Worm (Caenorhabditis elegans) whole organism, young adult: ENCODE results near the gene K09F6.7.
A peak's percentile ranks its signal among the peaks of the same experiment; 100 is the strongest.

Source experiments
- B0261.1 ChIP-seq: sonication (generic microtip); optimal IDR thresholded peaks from 2 replicates; lab custom pipeline; 2016; ENCODE audit warnings: mild to moderate bottlenecking, missing genetic modification characterization, moderate library complexity, missing compliant biosample characterization
- F22D6.2 ChIP-seq: sonication (generic microtip); optimal IDR thresholded peaks from 2 replicates; lab custom pipeline; 2016; ENCODE audit warnings: mild to moderate bottlenecking, missing genetic modification characterization, missing compliant biosample characterization
- F49E8.2 ChIP-seq: sonication (generic microtip); optimal IDR thresholded peaks from 3 replicates; lab custom pipeline; 2017; ENCODE audit warnings: missing genetic modification characterization, mild to moderate bottlenecking, missing compliant biosample characterization, antibody characterized with exemption, moderate library complexity; ENCODE audit not compliant: insufficient read depth
- F57C9.4 ChIP-seq: sonication (generic microtip); optimal IDR thresholded peaks from 2 replicates; lab custom pipeline; 2017; ENCODE audit warnings: mild to moderate bottlenecking, missing genetic modification characterization, missing compliant biosample characterization
- K11D2.4 ChIP-seq: fragments of 200-800 bp; sonication (Bioruptor generic); IDR thresholded peaks from 2 replicates; pipeline ENCODE4 v1.3.6; 2022; ENCODE audit warnings: missing genetic modification reagents, missing genetic modification characterization, missing compliant biosample characterization
- T26A5.8 ChIP-seq: sonication (generic microtip); optimal IDR thresholded peaks from 2 replicates; lab custom pipeline; 2016; ENCODE audit warnings: missing genetic modification characterization, missing compliant biosample characterization
- Y67H2A.10 ChIP-seq: fragments of 200-800 bp; sonication (Bioruptor generic); conservative IDR thresholded peaks from 2 replicates; pipeline ENCODE4 v1.3.6; 2022; ENCODE audit warnings: missing genetic modification reagents, missing genetic modification characterization, missing compliant biosample characterization
- Y79H2A.3 ChIP-seq: fragments of 200-800 bp; sonication (Bioruptor generic); conservative IDR thresholded peaks from 2 replicates; pipeline ENCODE4 v1.3.6; 2022; ENCODE audit warnings: missing genetic modification reagents, missing genetic modification characterization, missing compliant biosample characterization
- Y95B8A.8 ChIP-seq: fragments of 200-800 bp; sonication (Bioruptor generic); IDR thresholded peaks from 2 replicates; pipeline ENCODE4 v1.3.6; 2022; ENCODE audit warnings: missing genetic modification reagents, missing genetic modification characterization, missing compliant biosample characterization
- bed-1 ChIP-seq: fragments of 200-800 bp; sonication (Bioruptor generic); IDR thresholded peaks from 2 replicates; pipeline ENCODE4 v1.3.6; 2022; ENCODE audit warnings: missing genetic modification reagents, missing genetic modification characterization, missing compliant biosample characterization
- cebp-2 ChIP-seq: fragments of 200-800 bp; sonication (Bioruptor generic); IDR thresholded peaks from 2 replicates; pipeline ENCODE4 v1.3.6; 2022; ENCODE audit warnings: missing genetic modification characterization, missing compliant biosample characterization
- chd-7 ChIP-seq: sonication (generic microtip); optimal IDR thresholded peaks from 2 replicates; lab custom pipeline; 2016; ENCODE audit warnings: mild to moderate bottlenecking, missing genetic modification characterization, moderate library complexity, missing compliant biosample characterization
- die-1 ChIP-seq: sonication (generic microtip); optimal IDR thresholded peaks from 2 replicates; lab custom pipeline; 2016; ENCODE audit warnings: missing genotype, mild to moderate bottlenecking, missing genetic modification characterization, missing compliant biosample characterization
- dox-1 ChIP-seq: fragments of 200-800 bp; sonication (Bioruptor generic); IDR thresholded peaks from 2 replicates; pipeline ENCODE4 v1.3.6; 2022; ENCODE audit warnings: missing genetic modification reagents, missing genetic modification characterization, missing compliant biosample characterization
- efl-1 ChIP-seq: fragments of 150-350 bp; optimal IDR thresholded peaks from 2 replicates; lab custom pipeline; 2014; ENCODE audit warnings: missing biosample characterization, missing genetic modification reagents, missing genetic modification characterization
- egl-44 ChIP-seq: fragments of 200-800 bp; sonication (Bioruptor generic); IDR thresholded peaks from 2 replicates; pipeline ENCODE4 v1.3.6; 2022; ENCODE audit warnings: missing genetic modification reagents, missing genetic modification characterization, missing compliant biosample characterization
- egrh-3 ChIP-seq: fragments of 200-800 bp; sonication (Bioruptor generic); IDR thresholded peaks from 2 replicates; pipeline ENCODE4 v1.3.6; 2022; ENCODE audit warnings: missing genetic modification reagents, missing genetic modification characterization, missing compliant biosample characterization
- him-1 ChIP-seq: sonication (generic microtip); optimal IDR thresholded peaks from 2 replicates; lab custom pipeline; 2016; ENCODE audit warnings: missing genotype, missing genetic modification reagents, missing genetic modification characterization, missing compliant biosample characterization
- hlh-12 ChIP-seq: sonication (generic microtip); optimal IDR thresholded peaks from 2 replicates; lab custom pipeline; 2016; ENCODE audit warnings: missing genetic modification characterization, missing compliant biosample characterization
- hmg-20 ChIP-seq: fragments of 200-800 bp; sonication (Bioruptor generic); IDR thresholded peaks from 2 replicates; pipeline ENCODE4 v1.3.6; 2022; ENCODE audit warnings: missing genetic modification reagents, missing genetic modification characterization, missing compliant biosample characterization
- let-526 ChIP-seq: fragments of 200-800 bp; sonication (Bioruptor generic); IDR thresholded peaks from 2 replicates; pipeline ENCODE4 v1.3.6; 2022; ENCODE audit warnings: missing genetic modification reagents, missing genetic modification characterization, missing compliant biosample characterization
- lir-1 ChIP-seq: fragments of 200-800 bp; sonication (Bioruptor generic); conservative IDR thresholded peaks from 2 replicates; pipeline ENCODE4 v1.3.6; 2022; ENCODE audit warnings: missing genetic modification reagents, missing genetic modification characterization, missing compliant biosample characterization
- lsy-27 ChIP-seq: sonication (generic microtip); optimal IDR thresholded peaks from 2 replicates; lab custom pipeline; 2017; ENCODE audit warnings: missing genetic modification characterization, mild to moderate bottlenecking, missing compliant biosample characterization, antibody characterized with exemption, missing genotype, borderline replicate concordance; ENCODE audit not compliant: insufficient read depth
- madf-3 ChIP-seq: fragments of 200-800 bp; sonication (Bioruptor generic); IDR thresholded peaks from 2 replicates; pipeline ENCODE4 v1.3.6; 2022; ENCODE audit warnings: missing genetic modification reagents, missing genetic modification characterization, missing compliant biosample characterization
- mes-4 ChIP-seq: sonication (generic microtip); optimal IDR thresholded peaks from 2 replicates; lab custom pipeline; 2016; ENCODE audit warnings: missing genotype, missing genetic modification characterization, missing compliant biosample characterization
- nfya-1 ChIP-seq: sonication (generic microtip); optimal IDR thresholded peaks from 2 replicates; lab custom pipeline; 2017; ENCODE audit warnings: antibody characterized with exemption, missing compliant biosample characterization, missing genetic modification characterization, borderline replicate concordance; ENCODE audit not compliant: insufficient read depth
- nfya-2 ChIP-seq: fragments of 200-800 bp; sonication (Bioruptor generic); IDR thresholded peaks from 2 replicates; pipeline ENCODE4 v1.3.6; 2022; ENCODE audit warnings: missing genetic modification reagents, missing genetic modification characterization, missing compliant biosample characterization
- nhr-27 ChIP-seq: fragments of 200-800 bp; sonication (Bioruptor generic); optimal IDR thresholded peaks from 2 replicates; lab custom pipeline; 2018; ENCODE audit warnings: mild to moderate bottlenecking, missing genetic modification characterization, moderate library complexity, missing compliant biosample characterization
- nhr-80 ChIP-seq: sonication (generic microtip); optimal IDR thresholded peaks from 2 replicates; lab custom pipeline; 2016; ENCODE audit warnings: missing genetic modification characterization, missing compliant biosample characterization
- repo-1 ChIP-seq: sonication (generic microtip); optimal IDR thresholded peaks from 2 replicates; lab custom pipeline; 2017; ENCODE audit warnings: mild to moderate bottlenecking, missing genetic modification characterization, missing compliant biosample characterization
- rpc-1 ChIP-seq, 2 experiments: fragments of 150-350 bp in 1 of 2; sonication (generic microtip) in 1 of 2; optimal IDR thresholded peaks; 2 replicates each; lab custom pipeline; 2014 to 2018; ENCODE audit warnings: missing biosample characterization in 1 of 2, missing genetic modification characterization in 1 of 2, missing genetic modification reagents in 1 of 2, missing genotype in 1 of 2
- snpc-4 ChIP-seq, 5 experiments: fragments of 150-350 bp in 1 of 5; sonication (generic microtip) in 4 of 5; optimal IDR thresholded peaks; 2 replicates each; lab custom pipeline; 2014 to 2018; ENCODE audit warnings: missing genetic modification characterization in 5 of 5, missing biosample characterization in 3 of 5, antibody characterized with exemption in 2 of 5, mild to moderate bottlenecking in 2 of 5, missing compliant biosample characterization in 2 of 5, missing genotype in 2 of 5, moderate library complexity in 2 of 5, missing genetic modification reagents in 1 of 5
- somi-1 ChIP-seq: fragments of 200-800 bp; sonication (Bioruptor generic); optimal IDR thresholded peaks from 2 replicates; lab custom pipeline; 2018; ENCODE audit warnings: mild to moderate bottlenecking, missing genetic modification characterization, missing compliant biosample characterization
- sptf-2 ChIP-seq: fragments of 200-800 bp; sonication (Bioruptor generic); optimal IDR thresholded peaks from 2 replicates; lab custom pipeline; 2018; ENCODE audit warnings: mild to moderate bottlenecking, missing genetic modification characterization, missing compliant biosample characterization
- tbp1 ChIP-seq: fragments of 200-800 bp; sonication (Bioruptor generic); optimal IDR thresholded peaks from 2 replicates; lab custom pipeline; 2018; ENCODE audit warnings: mild to moderate bottlenecking, missing genetic modification characterization, missing compliant biosample characterization
- tbx-9 ChIP-seq: sonication (generic microtip); optimal IDR thresholded peaks from 2 replicates; lab custom pipeline; 2016; ENCODE audit warnings: borderline replicate concordance, missing genetic modification characterization, inconsistent platforms, missing compliant biosample characterization
- tlf-1 ChIP-seq: fragments of 200-800 bp; sonication (Bioruptor generic); optimal IDR thresholded peaks from 2 replicates; lab custom pipeline; 2018; ENCODE audit warnings: mild to moderate bottlenecking, missing genetic modification characterization, missing compliant biosample characterization
- unc-130 ChIP-seq: sonication (generic microtip); optimal IDR thresholded peaks from 2 replicates; lab custom pipeline; 2016; ENCODE audit warnings: missing genetic modification reagents, missing genetic modification characterization, missing compliant biosample characterization
- xnd-1 ChIP-seq: sonication (generic microtip); optimal IDR thresholded peaks from 2 replicates; lab custom pipeline; 2016; ENCODE audit warnings: missing genotype, missing genetic modification reagents, missing genetic modification characterization, missing compliant biosample characterization
- zfh-2 ChIP-seq: fragments of 200-800 bp; sonication (Bioruptor generic); conservative IDR thresholded peaks from 2 replicates; pipeline ENCODE4 v1.3.6; 2022; ENCODE audit warnings: missing genetic modification reagents, missing genetic modification characterization, missing compliant biosample characterization
- ztf-25 ChIP-seq: fragments of 200-800 bp; sonication (Bioruptor generic); IDR thresholded peaks from 2 replicates; pipeline ENCODE4 v1.3.6; 2022; ENCODE audit warnings: missing genetic modification reagents, missing genetic modification characterization, missing compliant biosample characterization
- ztf-28 ChIP-seq: fragments of 200-800 bp; sonication (Bioruptor generic); IDR thresholded peaks from 2 replicates; pipeline ENCODE4 v1.3.6; 2022; ENCODE audit warnings: missing genetic modification reagents, missing genetic modification characterization, missing compliant biosample characterization
- ztf-3 ChIP-seq: fragments of 200-800 bp; sonication (Bioruptor generic); optimal IDR thresholded peaks from 2 replicates; lab custom pipeline; 2018; ENCODE audit warnings: mild to moderate bottlenecking, missing genetic modification characterization, missing compliant biosample characterization
- ztf-6 ChIP-seq: fragments of 200-800 bp; sonication (Bioruptor generic); IDR thresholded peaks from 2 replicates; pipeline ENCODE4 v1.3.6; 2022; ENCODE audit warnings: missing genetic modification reagents, missing genetic modification characterization, missing compliant biosample characterization

The K09F6.7 gene

DNA sequence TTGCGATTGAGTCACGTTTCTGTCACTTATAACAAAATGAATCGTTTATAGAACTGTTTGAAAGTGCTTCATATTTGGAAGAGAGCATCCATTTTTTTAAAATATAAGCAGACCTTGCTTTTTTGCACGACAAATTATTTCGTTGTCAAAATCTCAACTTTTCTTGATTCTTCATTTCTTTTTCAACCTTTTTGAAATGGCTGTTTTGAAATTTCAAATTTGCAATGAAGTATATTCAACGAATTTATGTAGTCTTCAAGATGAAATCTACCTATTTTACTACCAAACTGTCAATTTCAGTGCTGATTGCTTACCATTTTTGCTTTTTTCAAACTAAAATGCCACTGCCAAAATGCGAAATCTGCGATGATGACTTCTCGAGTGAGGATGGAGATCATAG is 14.8 kb upstream of the K09F6.7 start, which contains the start of gene B0281.3:
TSS of gene B0281.3 (plus strand) at position 301 of the 400 bp plus-strand sequence.
- TF ChIP-seq egrh-3 (GFP tag; lab: Robert Waterston, UW) (no peak), mes-4 (no peak), ztf-3 (no peak), chd-7 (tag; lab: Kevin White, UChicago) (no peak), Y79H2A.3 (GFP tag; lab: Robert Waterston, UW) (no peak), F22D6.2 (no peak), him-1 (tag; lab: Kevin White, UChicago) (no peak), repo-1 (tag; lab: Kevin White, UChicago) (no peak), nhr-27 (tag; lab: Kevin White, UChicago) (no peak), F57C9.4 (tag; lab: Kevin White, UChicago) (no peak), hlh-12 (tag; lab: Kevin White, UChicago) (no peak), somi-1 (GFP tag; lab: Kevin White, UChicago) (no peak), F49E8.2 (no peak), let-526 (GFP tag; lab: Robert Waterston, UW) (no peak), snpc-4 (GFP tag; optimal IDR thresholded peaks at IDR 0.05; lab: Kevin White, UChicago) (no peak), snpc-4 (tag; optimal IDR thresholded peaks at IDR 0.05; lab: Kevin White, UChicago) (no peak), ztf-25 (GFP tag; lab: Robert Waterston, UW) (no peak), tlf-1 (GFP tag; lab: Kevin White, UChicago) (no peak), nfya-2 (no peak), dox-1 (GFP tag; lab: Robert Waterston, UW) (no peak), tbx-9 (no peak)

DNA sequence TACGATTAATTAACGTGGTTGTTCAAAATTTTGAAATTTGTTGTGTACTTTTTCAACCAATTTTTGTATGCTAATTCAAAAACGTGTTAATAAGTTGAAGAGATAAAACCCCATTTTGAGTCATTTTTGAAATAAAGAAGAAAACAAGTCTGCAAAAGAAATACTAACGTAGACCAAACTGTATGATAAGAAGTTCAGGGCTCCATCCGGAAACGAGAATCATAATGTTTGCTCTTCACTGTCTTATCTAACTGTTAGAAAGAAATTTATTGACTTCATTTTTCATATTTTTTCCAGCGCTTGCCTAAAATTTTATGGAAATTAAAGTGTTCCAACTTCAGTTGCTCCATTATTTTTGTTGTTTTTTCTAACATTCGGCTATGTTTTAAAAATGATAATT is 13.6 kb upstream of the K09F6.7 start:
- TF ChIP-seq unc-130 (GFP tag; lab: Kevin White, UChicago) (no peak), nhr-80 (peak; percentile 62)

DNA sequence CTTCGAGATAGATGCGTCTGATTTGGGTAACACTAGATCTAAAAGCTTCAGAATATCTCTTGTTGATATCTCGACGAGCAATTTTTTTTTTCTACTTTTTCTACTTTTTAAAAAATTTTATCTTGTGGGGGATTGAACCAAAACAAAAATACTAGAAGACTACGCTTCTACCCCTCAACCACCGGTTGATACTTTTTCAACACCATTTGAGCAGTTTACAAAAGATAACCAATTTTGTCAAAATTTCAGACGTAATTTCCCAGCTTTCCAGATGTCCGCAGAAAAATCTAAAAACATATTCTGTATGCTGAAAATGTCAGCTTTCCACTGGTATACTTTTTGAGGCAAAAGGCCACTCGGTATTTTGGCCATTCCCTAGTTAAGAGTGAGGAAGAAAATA is 12.6 kb upstream of the K09F6.7 start:
- TF ChIP-seq T26A5.8 (tag; lab: Kevin White, UChicago) (no peak), lsy-27 (tag; lab: Kevin White, UChicago) (no peak), bed-1 (GFP tag; lab: Robert Waterston, UW) (no peak), xnd-1 (tag; lab: Kevin White, UChicago) (no peak), snpc-4 (GFP tag; optimal IDR thresholded peaks at IDR 0.05; lab: Kevin White, UChicago) (no peak), snpc-4 (tag; optimal IDR thresholded peaks at IDR 0.05; lab: Kevin White, UChicago) (no peak), ztf-6 (GFP tag; lab: Robert Waterston, UW) (no peak), Y67H2A.10 (GFP tag; lab: Robert Waterston, UW) (no peak), let-526 (GFP tag; lab: Robert Waterston, UW) (no peak), B0261.1 (peak; percentile 54), tbp1 (GFP tag; lab: Kevin White, UChicago) (peak; percentile 86), rpc-1 (optimal IDR thresholded peaks at IDR 0.05; lab: Kevin White, UChicago) (peak; percentile 46), rpc-1 (tag; optimal IDR thresholded peaks at IDR 0.05; lab: Kevin White, UChicago) (peak; percentile 70)

DNA sequence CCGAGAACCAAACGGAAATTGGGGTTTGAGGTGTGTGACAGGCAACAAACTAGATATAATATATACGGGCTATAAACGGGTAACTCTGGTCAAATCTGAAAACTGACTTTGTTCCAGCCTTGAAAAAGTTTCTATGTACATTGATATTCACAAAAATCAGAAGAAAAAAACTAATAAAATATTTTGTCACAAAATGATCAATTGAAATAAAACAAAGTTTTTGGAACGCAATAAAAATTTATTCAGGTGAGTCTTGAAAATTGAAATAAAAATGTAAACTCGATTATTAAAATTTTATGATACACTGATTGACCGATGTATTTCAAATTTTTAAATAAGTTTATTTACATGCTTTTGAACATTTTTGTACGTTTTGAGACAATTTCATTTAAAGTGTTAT is 10.4 kb upstream of the K09F6.7 start, which contains the start of gene B0281.6:
TSS of gene B0281.6 (minus strand) at position 101 of the 400 bp plus-strand sequence.
- no peak for TF ChIP-seq cebp-2
- no peak for TF ChIP-seq K11D2.4 (GFP tag; lab: Robert Waterston, UW)
- no peak for TF ChIP-seq zfh-2 (GFP tag; lab: Robert Waterston, UW)
- TF ChIP-seq die-1 (tag; lab: Kevin White, UChicago), result no peak
- no peak for TF ChIP-seq nfya-1 (tag; lab: Kevin White, UChicago)
- no peak for TF ChIP-seq ztf-28 (GFP tag; lab: Robert Waterston, UW)
- TF ChIP-seq Y95B8A.8, result no peak
- no peak for TF ChIP-seq efl-1 (GFP tag; lab: Kevin White, UChicago)
- TF ChIP-seq egl-44 (GFP tag; lab: Robert Waterston, UW), result no peak
- no peak for TF ChIP-seq F22D6.2
- TF ChIP-seq sptf-2 (GFP tag; lab: Kevin White, UChicago), result no peak
- no peak for TF ChIP-seq hmg-20 (GFP tag; lab: Robert Waterston, UW)
- TF ChIP-seq madf-3 (GFP tag; lab: Robert Waterston, UW), result no peak
- no peak for TF ChIP-seq unc-130 (GFP tag; lab: Kevin White, UChicago)
- no peak for TF ChIP-seq F57C9.4 (tag; lab: Kevin White, UChicago)
- no peak for TF ChIP-seq tbx-9
- no peak for TF ChIP-seq lir-1 (GFP tag; lab: Robert Waterston, UW)
